Worm (Caenorhabditis elegans) whole organism, late embryonic: ENCODE measurements around the gene memb-2.

Experiments
- C38D4.7 ChIP-seq: fragments of 200-800 bp; sonication (Bioruptor generic); optimal IDR thresholded peaks from 2 replicates; lab custom pipeline; 2018; ENCODE audit warnings: mild to moderate bottlenecking, missing genetic modification characterization, moderate library complexity, missing compliant biosample characterization
- K09A11.1 ChIP-seq: sonication (generic microtip); optimal IDR thresholded peaks from 2 replicates; lab custom pipeline; 2017; ENCODE audit warnings: antibody characterized with exemption, mild to moderate bottlenecking, missing genetic modification characterization, missing compliant biosample characterization; ENCODE audit not compliant: insufficient read depth
- T23F11.4 ChIP-seq: fragments of 200-800 bp; sonication (Bioruptor generic); optimal IDR thresholded peaks from 2 replicates; lab custom pipeline; 2018; ENCODE audit warnings: mild to moderate bottlenecking, missing genetic modification characterization, missing compliant biosample characterization
- Y22D7AL.16 ChIP-seq: sonication (generic microtip); optimal IDR thresholded peaks from 2 replicates; lab custom pipeline; 2016; ENCODE audit warnings: missing genetic modification characterization, missing compliant biosample characterization
- ahr-1 ChIP-seq: sonication (generic microtip); optimal IDR thresholded peaks from 2 replicates; lab custom pipeline; 2016; ENCODE audit warnings: missing genetic modification characterization, missing compliant biosample characterization
- ama-1 ChIP-seq: fragments of 150-350 bp; optimal IDR thresholded peaks from 2 replicates; lab custom pipeline; 2014
- ceh-14 ChIP-seq: sonication (generic microtip); optimal IDR thresholded peaks from 2 replicates; lab custom pipeline; 2016; ENCODE audit warnings: missing genotype, missing genetic modification characterization, missing compliant biosample characterization
- ceh-19 ChIP-seq: fragments of 200-800 bp; sonication (Bioruptor generic); optimal IDR thresholded peaks from 2 replicates; lab custom pipeline; 2018; ENCODE audit warnings: mild to moderate bottlenecking, missing genetic modification characterization, missing compliant biosample characterization
- ceh-22 ChIP-seq: sonication (generic microtip); optimal IDR thresholded peaks from 2 replicates; lab custom pipeline; 2017; ENCODE audit warnings: missing biosample characterization, missing genetic modification characterization
- ceh-34 ChIP-seq: sonication (generic microtip); optimal IDR thresholded peaks from 2 replicates; lab custom pipeline; 2016; ENCODE audit warnings: mild to moderate bottlenecking, missing genetic modification characterization, missing compliant biosample characterization
- ceh-9 ChIP-seq: sonication (generic microtip); optimal IDR thresholded peaks from 2 replicates; lab custom pipeline; 2016; ENCODE audit warnings: mild to moderate bottlenecking, missing genetic modification characterization, inconsistent platforms, missing compliant biosample characterization
- dmd-4 ChIP-seq: sonication (generic microtip); optimal IDR thresholded peaks from 2 replicates; lab custom pipeline; 2016; ENCODE audit warnings: borderline replicate concordance, missing genetic modification characterization, missing compliant biosample characterization
- dve-1 ChIP-seq: sonication (generic microtip); optimal IDR thresholded peaks from 2 replicates; lab custom pipeline; 2017; ENCODE audit warnings: antibody characterized with exemption, mild to moderate bottlenecking, missing genetic modification characterization, missing compliant biosample characterization
- elt-4 ChIP-seq: sonication (generic microtip); optimal IDR thresholded peaks from 2 replicates; lab custom pipeline; 2016; ENCODE audit warnings: missing genetic modification characterization, missing compliant biosample characterization
- eyg-1 ChIP-seq: sonication (generic microtip); optimal IDR thresholded peaks from 2 replicates; lab custom pipeline; 2016; ENCODE audit warnings: missing genotype, missing genetic modification characterization, missing compliant biosample characterization
- fax-1 ChIP-seq: sonication (generic microtip); optimal IDR thresholded peaks from 2 replicates; lab custom pipeline; 2016; ENCODE audit warnings: missing genotype, missing genetic modification characterization, missing compliant biosample characterization
- fkh-6 ChIP-seq: sonication (generic microtip); optimal IDR thresholded peaks from 2 replicates; lab custom pipeline; 2016; ENCODE audit warnings: missing genetic modification characterization, missing compliant biosample characterization
- gmeb-2 ChIP-seq: sonication (generic microtip); optimal IDR thresholded peaks from 2 replicates; lab custom pipeline; 2016; ENCODE audit warnings: missing genetic modification characterization, inconsistent platforms, missing compliant biosample characterization
- hlh-13 ChIP-seq: fragments of 200-800 bp; sonication (Bioruptor generic); optimal IDR thresholded peaks from 2 replicates; lab custom pipeline; 2018; ENCODE audit warnings: mild to moderate bottlenecking, missing genetic modification characterization, missing compliant biosample characterization
- hlh-15 ChIP-seq: sonication (generic microtip); optimal IDR thresholded peaks from 2 replicates; lab custom pipeline; 2016; ENCODE audit warnings: missing genetic modification characterization, missing compliant biosample characterization
- hlh-30 ChIP-seq: sonication (generic microtip); optimal IDR thresholded peaks from 2 replicates; lab custom pipeline; 2017; ENCODE audit warnings: antibody characterized with exemption, missing genetic modification characterization, missing compliant biosample characterization; ENCODE audit not compliant: insufficient read depth
- hlh-6 ChIP-seq: sonication (generic microtip); optimal IDR thresholded peaks from 2 replicates; lab custom pipeline; 2016; ENCODE audit warnings: missing genotype, missing genetic modification characterization, missing compliant biosample characterization
- hlh-8 ChIP-seq: sonication (generic microtip); optimal IDR thresholded peaks from 2 replicates; lab custom pipeline; 2016; ENCODE audit warnings: missing genotype, missing genetic modification characterization, missing compliant biosample characterization
- lim-6 ChIP-seq: sonication (generic microtip); optimal IDR thresholded peaks from 2 replicates; lab custom pipeline; 2016; ENCODE audit warnings: missing genetic modification characterization, missing compliant biosample characterization
- mec-3 ChIP-seq: sonication (generic microtip); optimal IDR thresholded peaks from 2 replicates; lab custom pipeline; 2016; ENCODE audit warnings: borderline replicate concordance, missing genetic modification characterization, missing compliant biosample characterization
- nhr-232 ChIP-seq: sonication (generic microtip); optimal IDR thresholded peaks from 2 replicates; lab custom pipeline; 2016; ENCODE audit warnings: missing genetic modification characterization, missing compliant biosample characterization
- npax-4 ChIP-seq: sonication (generic microtip); optimal IDR thresholded peaks from 2 replicates; lab custom pipeline; 2016; ENCODE audit warnings: missing genetic modification characterization, missing compliant biosample characterization
- pha-4 ChIP-seq: fragments of 150-350 bp; optimal IDR thresholded peaks from 2 replicates; lab custom pipeline; 2018; ENCODE audit warnings: missing biosample characterization, missing genetic modification reagents, missing genetic modification characterization
- pqm-1 ChIP-seq: sonication (generic microtip); optimal IDR thresholded peaks from 2 replicates; lab custom pipeline; 2016; ENCODE audit warnings: missing genetic modification characterization, missing compliant biosample characterization
- pros-1 ChIP-seq: fragments of 150-350 bp; optimal IDR thresholded peaks from 2 replicates; lab custom pipeline; 2014; ENCODE audit warnings: missing biosample characterization, missing genetic modification reagents, missing genetic modification characterization
- ref-2 ChIP-seq: sonication (generic microtip); optimal IDR thresholded peaks from 2 replicates; lab custom pipeline; 2016; ENCODE audit warnings: missing genetic modification characterization, missing compliant biosample characterization
- sdc-2 ChIP-seq: sonication (generic microtip); optimal IDR thresholded peaks from 2 replicates; lab custom pipeline; 2016; ENCODE audit warnings: missing genotype, missing genetic modification characterization, missing compliant biosample characterization
- sox-4 ChIP-seq: sonication (generic microtip); optimal IDR thresholded peaks from 2 replicates; lab custom pipeline; 2017; ENCODE audit warnings: mild to moderate bottlenecking, missing genetic modification characterization, inconsistent platforms, missing compliant biosample characterization
- tbx-2 ChIP-seq: sonication (generic microtip); optimal IDR thresholded peaks from 2 replicates; lab custom pipeline; 2016; ENCODE audit warnings: missing genetic modification characterization, missing compliant biosample characterization
- tbx-7 ChIP-seq: sonication (generic microtip); optimal IDR thresholded peaks from 2 replicates; lab custom pipeline; 2016; ENCODE audit warnings: missing genotype, missing genetic modification characterization, missing compliant biosample characterization
- ttx-3 ChIP-seq: sonication (generic microtip); optimal IDR thresholded peaks from 2 replicates; lab custom pipeline; 2016; ENCODE audit warnings: missing genetic modification reagents, missing genetic modification characterization, missing compliant biosample characterization
- unc-42 ChIP-seq: sonication (generic microtip); optimal IDR thresholded peaks from 2 replicates; lab custom pipeline; 2016; ENCODE audit warnings: missing genotype, missing genetic modification characterization, missing compliant biosample characterization
- zip-5 ChIP-seq: sonication (generic microtip); optimal IDR thresholded peaks from 2 replicates; lab custom pipeline; 2016; ENCODE audit warnings: missing genetic modification characterization, missing compliant biosample characterization
- ztf-16 ChIP-seq: sonication (generic microtip); optimal IDR thresholded peaks from 2 replicates; lab custom pipeline; 2017; ENCODE audit warnings: missing genetic modification characterization, missing compliant biosample characterization

Gene memb-2

ce11 chrV:5591887-5592286, 28.1 kb downstream of the memb-2 start:
- TF ChIP-seq ztf-16 (tag; lab: Kevin White, UChicago), result no peak
- TF ChIP-seq C38D4.7 (GFP tag; lab: Kevin White, UChicago), result no peak
- no peak for TF ChIP-seq T23F11.4
- no peak for TF ChIP-seq hlh-6
- TF ChIP-seq fax-1 (tag; lab: Kevin White, UChicago), result no peak
- TF ChIP-seq hlh-30, result no peak
- no peak for TF ChIP-seq ceh-9 (tag; lab: Kevin White, UChicago)
- TF ChIP-seq ama-1 (lab: Kevin White, UChicago), result no peak
- TF ChIP-seq tbx-2, result no peak
- no peak for TF ChIP-seq sdc-2 (tag; lab: Kevin White, UChicago)
- no peak for TF ChIP-seq dmd-4 (tag; lab: Kevin White, UChicago)
- TF ChIP-seq ahr-1, result no peak
- TF ChIP-seq pha-4 (tag; lab: Kevin White, UChicago), result no peak
- TF ChIP-seq ceh-34, result no peak
- TF ChIP-seq ttx-3 (tag; lab: Kevin White, UChicago), result no peak
- no peak for TF ChIP-seq ceh-14 (tag; lab: Kevin White, UChicago)
- no peak for TF ChIP-seq tbx-7
- TF ChIP-seq eyg-1 (tag; lab: Kevin White, UChicago), result no peak
- no peak for TF ChIP-seq pqm-1 (tag; lab: Kevin White, UChicago)
- TF ChIP-seq, all 69 proteins: peak for 0

- TF ChIP-seq ceh-22 (tag; lab: Kevin White, UChicago) (no peak), ahr-1 (no peak), ceh-14 (tag; lab: Kevin White, UChicago) (no peak), gmeb-2 (tag; lab: Kevin White, UChicago) (no peak), eyg-1 (tag; lab: Kevin White, UChicago) (no peak), ref-2 (tag; lab: Kevin White, UChicago) (no peak), T23F11.4 (no peak), lim-6 (no peak), hlh-8 (tag; lab: Kevin White, UChicago) (no peak), mec-3 (tag; lab: Kevin White, UChicago) (no peak), nhr-232 (no peak), hlh-13 (GFP tag; lab: Kevin White, UChicago) (no peak), hlh-15 (tag; lab: Kevin White, UChicago) (no peak), pqm-1 (tag; lab: Kevin White, UChicago) (no peak), unc-42 (tag; lab: Kevin White, UChicago) (no peak), Y22D7AL.16 (no peak), zip-5 (tag; lab: Kevin White, UChicago) (no peak), ceh-19 (no peak)
Measured at ce11 chrV:5587955-5588354, 32.0 kb downstream of the memb-2 start.

- TF ChIP-seq dve-1 (tag; lab: Kevin White, UChicago), result no peak
- TF ChIP-seq C38D4.7 (GFP tag; lab: Kevin White, UChicago), result no peak
- no peak for TF ChIP-seq pha-4 (tag; lab: Kevin White, UChicago)
- TF ChIP-seq ama-1 (lab: Kevin White, UChicago), result no peak
- TF ChIP-seq pros-1 (tag; lab: Kevin White, UChicago), result no peak
- TF ChIP-seq ceh-22 (tag; lab: Kevin White, UChicago), result no peak
- TF ChIP-seq T23F11.4, result no peak
- TF ChIP-seq mec-3 (tag; lab: Kevin White, UChicago), result no peak
- no peak for TF ChIP-seq nhr-232
- TF ChIP-seq eyg-1 (tag; lab: Kevin White, UChicago), result no peak
- TF ChIP-seq K09A11.1 (tag; lab: Kevin White, UChicago), result no peak
- no peak for TF ChIP-seq npax-4 (tag; lab: Kevin White, UChicago)
- no peak for TF ChIP-seq zip-5 (tag; lab: Kevin White, UChicago)
- TF ChIP-seq sox-4 (tag; lab: Kevin White, UChicago), result no peak
- no peak for TF ChIP-seq fkh-6 (tag; lab: Kevin White, UChicago)
- no peak for TF ChIP-seq ahr-1
- no peak for TF ChIP-seq elt-4 (tag; lab: Kevin White, UChicago)
- no peak for TF ChIP-seq Y22D7AL.16
- TF ChIP-seq, all 69 proteins: peak for 0
Measured at ce11 chrV:5587042-5587441, 32.9 kb downstream of the memb-2 start.
